Fruit fly (Drosophila melanogaster) whole organism, embryonic: ENCODE results near the gene Bfc.
A peak's percentile ranks its signal among the peaks of the same experiment; 100 is the strongest.

Source experiments
- Bteb2 ChIP-seq: fragments of 200-800 bp; sonication (Bioruptor generic); optimal IDR thresholded peaks from 2 replicates; lab custom pipeline; 2016; ENCODE audit warnings: missing biosample characterization, missing genetic modification characterization
- CG10209 ChIP-seq: fragments of 200-800 bp; sonication (Bioruptor generic); optimal IDR thresholded peaks from 3 replicates; lab custom pipeline; 2017; ENCODE audit warnings: missing biosample characterization, mild to moderate bottlenecking, missing genetic modification characterization, missing genetic modification reagents
- CG10274 ChIP-seq: fragments of 200-800 bp; sonication (Bioruptor generic); optimal IDR thresholded peaks from 3 replicates; lab custom pipeline; 2017; ENCODE audit warnings: missing biosample characterization, mild to moderate bottlenecking, missing genetic modification characterization
- CG10366 ChIP-seq: fragments of 200-800 bp; sonication (Bioruptor generic); IDR thresholded peaks from 2 replicates; pipeline ENCODE4 v1.3.6; 2022; ENCODE audit warnings: missing biosample characterization, missing genetic modification characterization
- CG17385 ChIP-seq: fragments of 200-800 bp; sonication (Bioruptor generic); optimal IDR thresholded peaks from 3 replicates; lab custom pipeline; 2018; ENCODE audit warnings: missing biosample characterization, mild to moderate bottlenecking, missing genetic modification characterization
- CG18619 ChIP-seq: fragments of 200-800 bp; sonication (Bioruptor generic); optimal IDR thresholded peaks from 3 replicates; lab custom pipeline; 2017; ENCODE audit warnings: missing biosample characterization, mild to moderate bottlenecking, missing genetic modification characterization
- CG18764 ChIP-seq: fragments of 200-800 bp; sonication (Bioruptor generic); optimal IDR thresholded peaks from 3 replicates; lab custom pipeline; 2016; ENCODE audit warnings: missing biosample characterization, missing genetic modification characterization
- CG3065 ChIP-seq: fragments of 200-800 bp; sonication (Bioruptor generic); optimal IDR thresholded peaks from 2 replicates; lab custom pipeline; 2016; ENCODE audit warnings: missing biosample characterization, missing genetic modification characterization
- CG31441 ChIP-seq: fragments of 200-800 bp; sonication (Bioruptor generic); IDR thresholded peaks from 2 replicates; pipeline ENCODE4 v1.3.6; 2022; ENCODE audit warnings: missing biosample characterization, missing genetic modification characterization
- CG34376 ChIP-seq: fragments of 200-800 bp; sonication (Bioruptor generic); optimal IDR thresholded peaks from 2 replicates; lab custom pipeline; 2018; ENCODE audit warnings: missing biosample characterization, mild to moderate bottlenecking, missing genetic modification characterization
- CG34422 ChIP-seq: fragments of 200-800 bp; sonication (Bioruptor generic); IDR thresholded peaks from 3 replicates; pipeline ENCODE4 v1.3.6; 2022; ENCODE audit warnings: missing biosample characterization, missing genetic modification characterization
- CG3726 ChIP-seq: fragments of 200-800 bp; sonication (Bioruptor generic); IDR thresholded peaks from 3 replicates; pipeline ENCODE4, ENCODE4 v1.3.6; 2022; ENCODE audit warnings: missing biosample characterization, missing genetic modification characterization
- CG4282 ChIP-seq: fragments of 200-800 bp; sonication (Bioruptor generic); optimal IDR thresholded peaks from 2 replicates; lab custom pipeline; 2016; ENCODE audit warnings: missing biosample characterization, missing genetic modification characterization
- CG4424 ChIP-seq: fragments of 200-800 bp; sonication (Bioruptor generic); optimal IDR thresholded peaks from 3 replicates; lab custom pipeline; 2016; ENCODE audit warnings: missing biosample characterization, missing genetic modification characterization
- CG4854 ChIP-seq: fragments of 200-800 bp; sonication (Bioruptor generic); optimal IDR thresholded peaks from 2 replicates; lab custom pipeline; 2016; ENCODE audit warnings: missing biosample characterization, missing genetic modification characterization, inconsistent platforms
- CG6689 ChIP-seq: fragments of 200-800 bp; sonication (Bioruptor generic); IDR thresholded peaks from 2 replicates; pipeline ENCODE4 v1.3.6; 2022; ENCODE audit warnings: missing biosample characterization, missing genetic modification characterization
- CG7271 ChIP-seq: fragments of 200-800 bp; sonication (Bioruptor generic); optimal IDR thresholded peaks from 2 replicates; lab custom pipeline; 2018; ENCODE audit warnings: missing biosample characterization, mild to moderate bottlenecking, missing genetic modification characterization, moderate library complexity
- CG7786 ChIP-seq: fragments of 200-800 bp; sonication (Bioruptor generic); optimal IDR thresholded peaks from 2 replicates; lab custom pipeline; 2016; ENCODE audit warnings: missing biosample characterization, missing genetic modification characterization
- CG9727 ChIP-seq: fragments of 200-800 bp; sonication (Bioruptor generic); optimal IDR thresholded peaks from 3 replicates; lab custom pipeline; 2017; ENCODE audit warnings: missing biosample characterization, mild to moderate bottlenecking, missing genetic modification characterization
- CrebB ChIP-seq: fragments of 200-800 bp; sonication (Bioruptor generic); optimal IDR thresholded peaks from 3 replicates; lab custom pipeline; 2018; ENCODE audit warnings: missing biosample characterization, mild to moderate bottlenecking, missing genetic modification characterization
- D19A ChIP-seq: fragments of 200-800 bp; optimal IDR thresholded peaks from 3 replicates; lab custom pipeline; 2019; ENCODE audit warnings: missing biosample characterization, mild to moderate bottlenecking, missing genetic modification characterization, moderate library complexity
- Dip3 ChIP-seq: fragments of 200-800 bp; sonication (Bioruptor generic); optimal IDR thresholded peaks from 3 replicates; lab custom pipeline; 2016; ENCODE audit warnings: missing biosample characterization, missing genetic modification characterization
- Doc3 ChIP-seq: fragments of 200-800 bp; sonication (Bioruptor generic); IDR thresholded peaks from 3 replicates; pipeline ENCODE4 v1.3.6; 2022; ENCODE audit warnings: missing biosample characterization, missing genetic modification characterization; ENCODE audit not compliant: partially characterized antibody
- Gug ChIP-seq: fragments of 200-800 bp; sonication (Bioruptor generic); IDR thresholded peaks from 4 replicates; pipeline ENCODE4 v1.3.6; 2022; ENCODE audit warnings: missing biosample characterization, missing genetic modification characterization
- HLH3B ChIP-seq: fragments of 200-800 bp; sonication (Bioruptor generic); IDR thresholded peaks from 2 replicates; pipeline ENCODE4 v1.3.6; 2022; ENCODE audit warnings: missing biosample characterization, missing genetic modification characterization
- MBD-R2 ChIP-seq: fragments of 200-800 bp; sonication (Bioruptor generic); IDR thresholded peaks from 2 replicates; pipeline ENCODE4 v1.3.6; 2022; ENCODE audit warnings: missing biosample characterization, missing genetic modification characterization
- Meics ChIP-seq: fragments of 200-800 bp; sonication (Bioruptor generic); optimal IDR thresholded peaks from 2 replicates; lab custom pipeline; 2017; ENCODE audit warnings: missing biosample characterization, mild to moderate bottlenecking, missing genetic modification characterization
- Mes4 ChIP-seq: fragments of 200-800 bp; sonication (Bioruptor generic); optimal IDR thresholded peaks from 2 replicates; lab custom pipeline; 2016; ENCODE audit warnings: missing biosample characterization, missing genetic modification characterization
- Sox100B ChIP-seq: fragments of 200-800 bp; sonication (Bioruptor generic); optimal IDR thresholded peaks from 3 replicates; lab custom pipeline; 2018; ENCODE audit warnings: missing biosample characterization, mild to moderate bottlenecking, missing genetic modification characterization
- Taf1 ChIP-seq: fragments of 200-800 bp; sonication (Bioruptor generic); IDR thresholded peaks from 2 replicates; pipeline ENCODE4 v1.3.6; 2022; ENCODE audit warnings: missing biosample characterization, missing genetic modification characterization
- Tbp ChIP-seq: fragments of >200 bp; optimal IDR thresholded peaks from 2 replicates; lab custom pipeline; 2018; ENCODE audit warnings: missing biosample characterization, missing genetic modification characterization
- ab ChIP-seq: fragments of 200-800 bp; sonication (Bioruptor generic); optimal IDR thresholded peaks from 2 replicates; lab custom pipeline; 2016; ENCODE audit warnings: missing biosample characterization, missing genetic modification characterization
- ap ChIP-seq: fragments of 200-800 bp; sonication (Bioruptor generic); IDR thresholded peaks from 2 replicates; pipeline ENCODE4 v1.3.6; 2022; ENCODE audit warnings: missing biosample characterization, missing genetic modification characterization
- cas ChIP-seq: fragments of 200-800 bp; sonication (Bioruptor generic); IDR thresholded peaks from 2 replicates; pipeline ENCODE4 v1.3.6; 2022; ENCODE audit warnings: missing biosample characterization, missing genetic modification characterization
- corto ChIP-seq: fragments of 200-800 bp; sonication (Bioruptor generic); optimal IDR thresholded peaks from 2 replicates; lab custom pipeline; 2016; ENCODE audit warnings: missing biosample characterization, mild to moderate bottlenecking, missing genetic modification characterization, moderate library complexity
- dpn ChIP-seq, 2 experiments: fragments of 200-800 bp; sonication (Bioruptor generic); optimal IDR thresholded peaks; 3 replicates each; lab custom pipeline; 2016; ENCODE audit warnings: missing biosample characterization in 2 of 2, missing genetic modification characterization in 2 of 2
- ems ChIP-seq: fragments of 200-800 bp; sonication (Bioruptor generic); optimal IDR thresholded peaks from 3 replicates; lab custom pipeline; 2016; ENCODE audit warnings: missing biosample characterization, missing genetic modification characterization
- eve ChIP-seq, 2 experiments: fragments of >200 bp; optimal IDR thresholded peaks; 2 replicates each; lab custom pipeline; 2017; ENCODE audit warnings: missing biosample characterization in 2 of 2, missing genetic modification characterization in 2 of 2
- fd3F ChIP-seq: fragments of 200-800 bp; sonication (Bioruptor generic); optimal IDR thresholded peaks from 2 replicates; lab custom pipeline; 2018; ENCODE audit warnings: missing biosample characterization, mild to moderate bottlenecking, missing genetic modification characterization, moderate library complexity
- gsb-n ChIP-seq: fragments of 200-800 bp; sonication (Bioruptor generic); optimal IDR thresholded peaks from 3 replicates; lab custom pipeline; 2018; ENCODE audit warnings: missing biosample characterization, mild to moderate bottlenecking, missing genetic modification characterization
- hb ChIP-seq: fragments of 200-800 bp; sonication (Bioruptor generic); IDR thresholded peaks from 3 replicates; pipeline ENCODE4 v1.3.6; 2022; ENCODE audit warnings: missing biosample characterization, missing genetic modification characterization; ENCODE audit not compliant: partially characterized antibody
- ind ChIP-seq: fragments of 200-800 bp; sonication (Bioruptor generic); optimal IDR thresholded peaks from 3 replicates; lab custom pipeline; 2016; ENCODE audit warnings: missing biosample characterization, missing genetic modification characterization
- mirr ChIP-seq: fragments of 200-800 bp; sonication (Bioruptor generic); optimal IDR thresholded peaks from 3 replicates; lab custom pipeline; 2018; ENCODE audit warnings: missing biosample characterization, mild to moderate bottlenecking, missing genetic modification characterization
- mld ChIP-seq: fragments of 200-800 bp; sonication (Bioruptor generic); IDR thresholded peaks from 3 replicates; pipeline ENCODE4 v1.3.6; 2022; ENCODE audit warnings: missing biosample characterization, missing genetic modification characterization; ENCODE audit not compliant: partially characterized antibody
- odd ChIP-seq: fragments of 200-800 bp; sonication (Bioruptor generic); optimal IDR thresholded peaks from 2 replicates; lab custom pipeline; 2017; ENCODE audit warnings: missing biosample characterization, mild to moderate bottlenecking, missing genetic modification characterization
- onecut ChIP-seq: fragments of 200-800 bp; sonication (Bioruptor generic); IDR thresholded peaks from 2 replicates; pipeline ENCODE4 v1.3.6; 2022; ENCODE audit warnings: missing biosample characterization, missing genetic modification characterization
- p53 ChIP-seq: fragments of 200-800 bp; sonication (Bioruptor generic); optimal IDR thresholded peaks from 2 replicates; lab custom pipeline; 2016; ENCODE audit warnings: missing biosample characterization, missing genetic modification characterization
- pb ChIP-seq: fragments of 200-800 bp; sonication (Bioruptor generic); optimal IDR thresholded peaks from 3 replicates; lab custom pipeline; 2016; ENCODE audit warnings: missing biosample characterization, missing genetic modification characterization
- sens ChIP-seq: fragments of 200-800 bp; sonication (Bioruptor generic); peaks from one replicate; lab custom pipeline; 2016; ENCODE audit warnings: missing biosample characterization, missing genetic modification characterization
- sima ChIP-seq: fragments of 200-800 bp; sonication (Bioruptor generic); optimal IDR thresholded peaks from 2 replicates; lab custom pipeline; 2016; ENCODE audit warnings: missing biosample characterization, missing genetic modification characterization
- sisA ChIP-seq: fragments of 200-800 bp; sonication (Bioruptor generic); IDR thresholded peaks from 2 replicates; pipeline ENCODE4 v1.3.6; 2022; ENCODE audit warnings: missing biosample characterization, missing genetic modification characterization
- unpg ChIP-seq: fragments of 200-800 bp; sonication (Bioruptor generic); optimal IDR thresholded peaks from 3 replicates; lab custom pipeline; 2018; ENCODE audit warnings: missing biosample characterization, mild to moderate bottlenecking, missing genetic modification characterization, moderate library complexity

Gene Bfc

dm6 chr3L:1295693-1296092 lies 45.2 kb downstream of the Bfc start, which contains the start of gene Rabex-5 (continued):
- TF ChIP-seq odd (GFP tag; lab: Kevin White, UChicago) (no peak), Mes4 (GFP tag; lab: Kevin White, UChicago) (no peak), D19A (tag; lab: Kevin White, UChicago) (no peak), CG7786 (GFP tag; lab: Kevin White, UChicago) (peak; percentile 36), sens (GFP tag; lab: Kevin White, UChicago) (peak; percentile 73), CG31441 (GFP tag; lab: Robert Waterston, UW) (no peak), unpg (GFP tag; lab: Kevin White, UChicago) (peak; percentile 6), ap (GFP tag; lab: Robert Waterston, UW) (no peak), CG9727 (GFP tag; lab: Kevin White, UChicago) (no peak), Taf1 (GFP tag; lab: Robert Waterston, UW) (no peak), CG4282 (GFP tag; lab: Kevin White, UChicago) (peak; percentile 20), CrebB (tag; lab: Kevin White, UChicago) (peak; percentile 18), CG18764 (GFP tag; lab: Kevin White, UChicago) (peak; percentile 25), mirr (no peak), Dip3 (GFP tag; lab: Kevin White, UChicago) (no peak), sima (GFP tag; lab: Kevin White, UChicago) (no peak), CG18619 (no peak), hb (GFP tag; lab: Robert Waterston, UW) (peak; percentile 71; the same call in 2 of the 3 replicates), CG10366 (GFP tag; lab: Robert Waterston, UW) (peak; percentile 22; the same call in 1 of the 2 replicates), CG4424 (GFP tag; lab: Kevin White, UChicago) (peak; percentile 19), CG10274 (no peak), CG4854 (GFP tag; lab: Kevin White, UChicago) (no peak), Meics (GFP tag; lab: Kevin White, UChicago) (peak; percentile 14), sisA (GFP tag; lab: Robert Waterston, UW) (0 out of 2 replicates have a peak, but pooled peaks have one; percentile 13), CG10209 (GFP tag; lab: Kevin White, UChicago) (peak; percentile 2), CG34376 (peak; percentile 34), Doc3 (GFP tag; lab: Robert Waterston, UW) (peak; percentile 67), cas (GFP tag; lab: Robert Waterston, UW) (no peak), HLH3B (GFP tag; lab: Robert Waterston, UW) (0 out of 2 replicates have a peak, but pooled peaks have one; percentile 22), CG7271 (tag; lab: Kevin White, UChicago) (no peak), CG17385 (GFP tag; lab: Kevin White, UChicago) (no peak), Gug (GFP tag; lab: Robert Waterston, UW) (peak; percentile 52; the same call in 2 of the 4 replicates), Bteb2 (GFP tag; lab: Kevin White, UChicago) (peak; percentile 36), ind (peak; percentile 4), ems (GFP tag; lab: Kevin White, UChicago) (peak; percentile 14), CG34422 (GFP tag; lab: Robert Waterston, UW) (no peak; the same call in 2 of the 3 replicates), Tbp (GFP tag; lab: Kevin White, UChicago) (no peak), CG6689 (GFP tag; lab: Robert Waterston, UW) (no peak), Sox100B (GFP tag; lab: Kevin White, UChicago) (no peak), pb (GFP tag; lab: Kevin White, UChicago) (no peak), gsb-n (tag; lab: Kevin White, UChicago) (no peak), ab (GFP tag; lab: Kevin White, UChicago) (no peak), corto (GFP tag; lab: Kevin White, UChicago) (no peak), dpn (GFP tag; optimal IDR thresholded peaks at IDR 0.05; lab: Kevin White, UChicago) (peak; percentile 26 to 37), onecut (GFP tag; lab: Robert Waterston, UW) (no peak), fd3F (GFP tag; lab: Kevin White, UChicago) (no peak), mld (peak; percentile 66; the same call in 2 of the 3 replicates), p53 (GFP tag; lab: Kevin White, UChicago) (peak; percentile 68), eve (GFP tag; optimal IDR thresholded peaks at IDR 0.05; lab: Kevin White, UChicago) (no peak), CG3065 (peak; percentile 11), MBD-R2 (peak; percentile 97), CG3726 (no peak)
